Worm (Caenorhabditis elegans) whole organism, L4 larva: ENCODE measurements around the gene B0416.7.

ENCODE experiments used
- D1046.2 ChIP-seq: fragments of 200-800 bp; sonication (Bioruptor generic); IDR thresholded peaks from 2 replicates; pipeline ENCODE4 v1.3.6; 2022; ENCODE audit warnings: missing genetic modification characterization, missing compliant biosample characterization
- F10B5.3 ChIP-seq: sonication (generic microtip); optimal IDR thresholded peaks from 2 replicates; lab custom pipeline; 2016; ENCODE audit warnings: mild to moderate bottlenecking, missing genetic modification characterization, missing compliant biosample characterization
- ama-1 ChIP-seq: fragments of 150-350 bp; optimal IDR thresholded peaks from 2 replicates; lab custom pipeline; 2014; ENCODE audit warnings: inconsistent platforms, mixed read lengths
- ceh-20 ChIP-seq: fragments of 200-800 bp; sonication (Bioruptor generic); IDR thresholded peaks from 2 replicates; pipeline ENCODE4 v1.3.6; 2022; ENCODE audit warnings: missing genetic modification reagents, missing genetic modification characterization, missing compliant biosample characterization
- hif-1 ChIP-seq, 2 experiments: sonication (generic microtip); optimal IDR thresholded peaks; 2 replicates each; lab custom pipeline; 2016 to 2017; ENCODE audit warnings: missing compliant biosample characterization in 2 of 2, missing genetic modification characterization in 2 of 2, missing genetic modification reagents in 2 of 2, missing genotype in 2 of 2, mild to moderate bottlenecking in 1 of 2
- lin-39 ChIP-seq: fragments of 150-350 bp; optimal IDR thresholded peaks from 2 replicates; lab custom pipeline; 2014; ENCODE audit warnings: missing biosample characterization, missing genetic modification reagents, missing genetic modification characterization
- mxl-3 ChIP-seq: fragments of 200-800 bp; sonication (Bioruptor generic); optimal IDR thresholded peaks from 2 replicates; lab custom pipeline; 2018; ENCODE audit warnings: mild to moderate bottlenecking, missing genetic modification characterization, missing compliant biosample characterization
- nhr-48 ChIP-seq: sonication (generic microtip); optimal IDR thresholded peaks from 2 replicates; lab custom pipeline; 2016; ENCODE audit warnings: mild to moderate bottlenecking, missing genetic modification characterization, missing compliant biosample characterization
- skn-1 ChIP-seq: fragments of 150-350 bp; optimal IDR thresholded peaks from 2 replicates; lab custom pipeline; 2014; ENCODE audit warnings: missing biosample characterization, missing genetic modification characterization
- unc-130 ChIP-seq: sonication (generic microtip); optimal IDR thresholded peaks from 2 replicates; lab custom pipeline; 2016; ENCODE audit warnings: missing genetic modification reagents, missing genetic modification characterization, missing compliant biosample characterization
- unc-62 ChIP-seq, 3 experiments: fragments of 150-350 bp in 1 of 3; sonication (generic microtip); optimal IDR thresholded peaks in 2 of 3; peaks in 1 of 3; 1 replicate in 1 of 3; 2 replicates in 2 of 3; lab custom pipeline; 2014 to 2017; ENCODE audit warnings: missing biosample characterization in 3 of 3, missing genetic modification characterization in 3 of 3, missing genetic modification reagents in 3 of 3, missing genotype in 1 of 3
- ztf-11 ChIP-seq: fragments of 150-350 bp; optimal IDR thresholded peaks from 2 replicates; lab custom pipeline; 2014; ENCODE audit warnings: missing biosample characterization, missing genetic modification characterization

- no peak for TF ChIP-seq D1046.2 (GFP tag; lab: Robert Waterston, UW)
- no peak for TF ChIP-seq ceh-20 (GFP tag; lab: Robert Waterston, UW)
- TF ChIP-seq F10B5.3 (tag; lab: Kevin White, UChicago) = no peak
- TF ChIP-seq lin-39 (tag; lab: Kevin White, UChicago) = no peak
- no peak for TF ChIP-seq nhr-48 (tag; lab: Kevin White, UChicago)
- no peak for TF ChIP-seq unc-62 (GFP tag; optimal IDR thresholded peaks at IDR 0.05 in 1 of 2; lab: Kevin White, UChicago)
- no peak for TF ChIP-seq unc-62 (tag; optimal IDR thresholded peaks at IDR 0.05; lab: Kevin White, UChicago)
- TF ChIP-seq ama-1 (lab: Kevin White, UChicago) = no peak
- TF ChIP-seq mxl-3 = no peak
- TF ChIP-seq hif-1 (tag; optimal IDR thresholded peaks at IDR 0.05; lab: Kevin White, UChicago) = no peak
- no peak for TF ChIP-seq skn-1 (tag; lab: Kevin White, UChicago)
- TF ChIP-seq unc-130 = no peak
- no peak for TF ChIP-seq ztf-11 (tag; lab: Kevin White, UChicago)
Measured at ce11 chrX:9296591-9296990, 1.1 kb downstream of the B0416.7 start, which contains the start of gene gly-13.
